Fruit fly (Drosophila melanogaster): ENCODE measurements around the gene Cyp12a4.

The Cyp12a4 gene

dm6 chr3R:19134957-19135356 is at the start of gene Cyp12a4:
TSS of gene Cyp12a4 (plus strand) at chr3R:19135158.
- TF ChIP-seq CG8478 (optimal IDR thresholded peaks at IDR 0.05), result no peak
- no peak for TF ChIP-seq usp (GFP tag; optimal IDR thresholded peaks at IDR 0.05)
- no peak for TF ChIP-seq psq (optimal IDR thresholded peaks at IDR 0.05)
- no peak for TF ChIP-seq Dll (optimal IDR thresholded peaks at IDR 0.05)
- no peak for TF ChIP-seq pan (optimal IDR thresholded peaks at IDR 0.05)
- TF ChIP-seq EcR (GFP tag; optimal IDR thresholded peaks at IDR 0.05), result no peak

DNA sequence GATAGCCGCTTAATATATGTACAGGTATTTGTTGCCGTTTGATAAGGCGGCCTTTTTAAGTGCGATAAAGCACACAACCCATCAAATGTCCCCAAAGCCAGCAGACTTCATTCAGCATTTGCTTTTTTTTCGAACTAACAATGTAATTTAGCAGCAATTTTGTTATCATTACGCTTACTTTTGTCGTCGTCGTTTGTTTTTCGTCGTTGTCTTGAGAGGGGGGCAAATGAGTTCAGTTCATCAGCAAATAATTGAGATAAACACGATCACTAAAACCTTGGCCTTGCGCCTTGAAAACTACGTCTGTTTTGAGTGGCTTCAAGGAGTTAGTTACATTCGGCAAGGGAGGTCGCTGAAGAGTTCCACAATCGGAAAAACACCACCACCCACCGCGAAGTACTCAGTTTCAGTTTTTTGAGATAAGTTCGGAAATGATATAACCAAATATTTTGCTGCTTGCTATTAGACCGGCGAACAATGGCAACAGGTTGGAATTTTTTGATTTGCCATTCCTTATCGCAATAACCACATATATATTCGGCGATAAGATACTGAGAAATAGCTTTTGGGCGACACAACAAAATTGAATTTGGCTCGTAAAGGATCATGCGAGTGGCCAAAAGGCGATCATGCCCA is 45.9 kb upstream of the Cyp12a4 start:
- no peak for TF ChIP-seq EcR (GFP tag; optimal IDR thresholded peaks at IDR 0.05)
- no peak for TF ChIP-seq CG8478 (optimal IDR thresholded peaks at IDR 0.05)
- TF ChIP-seq Dll (optimal IDR thresholded peaks at IDR 0.05), result no peak
- no peak for TF ChIP-seq usp (GFP tag; optimal IDR thresholded peaks at IDR 0.05)
- TF ChIP-seq psq (optimal IDR thresholded peaks at IDR 0.05), result no peak
- TF ChIP-seq pan (optimal IDR thresholded peaks at IDR 0.05), result no peak

DNA sequence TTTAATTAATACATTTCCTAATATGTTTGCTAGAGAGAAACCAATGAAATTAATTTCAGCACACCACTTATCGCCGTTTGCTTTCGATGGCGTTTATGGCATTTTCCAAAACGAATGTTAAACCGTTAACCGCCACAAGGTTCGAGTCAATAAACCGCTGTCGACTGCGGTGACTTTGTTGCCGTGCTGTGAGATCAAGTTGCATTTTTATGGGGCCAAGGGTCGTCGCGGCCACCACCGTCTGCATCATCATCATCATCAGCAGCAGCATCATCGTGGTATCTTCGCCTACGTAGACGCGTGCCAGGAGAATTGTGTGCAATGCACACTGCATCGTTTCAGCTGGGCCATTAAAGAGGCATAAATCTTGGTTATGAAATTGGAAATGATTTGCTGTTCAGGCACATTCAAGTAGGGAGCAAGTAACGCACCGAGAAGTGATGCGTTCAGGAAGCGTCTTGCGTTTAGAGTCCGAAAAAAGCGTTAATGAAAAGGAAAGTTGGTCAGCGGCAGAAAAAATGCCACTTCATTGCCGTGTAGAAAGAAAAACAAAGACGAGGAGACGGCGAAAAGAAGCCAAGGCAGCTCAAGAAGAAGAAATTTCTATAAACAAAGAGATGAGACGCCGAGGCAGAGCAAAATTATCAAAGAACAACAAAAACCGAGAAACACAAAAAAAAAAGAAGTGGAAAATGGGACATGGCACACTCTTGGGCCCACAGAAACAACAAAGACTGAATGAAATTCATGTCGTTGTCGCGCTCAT is 43.8 kb upstream of the Cyp12a4 start:
- TF ChIP-seq pan (optimal IDR thresholded peaks at IDR 0.05), result no peak
- TF ChIP-seq CG8478 (optimal IDR thresholded peaks at IDR 0.05), result no peak
- no peak for TF ChIP-seq psq (optimal IDR thresholded peaks at IDR 0.05)
- TF ChIP-seq usp (GFP tag; optimal IDR thresholded peaks at IDR 0.05), result no peak
- TF ChIP-seq EcR (GFP tag; optimal IDR thresholded peaks at IDR 0.05), result no peak
- no peak for TF ChIP-seq Dll (optimal IDR thresholded peaks at IDR 0.05)

DNA sequence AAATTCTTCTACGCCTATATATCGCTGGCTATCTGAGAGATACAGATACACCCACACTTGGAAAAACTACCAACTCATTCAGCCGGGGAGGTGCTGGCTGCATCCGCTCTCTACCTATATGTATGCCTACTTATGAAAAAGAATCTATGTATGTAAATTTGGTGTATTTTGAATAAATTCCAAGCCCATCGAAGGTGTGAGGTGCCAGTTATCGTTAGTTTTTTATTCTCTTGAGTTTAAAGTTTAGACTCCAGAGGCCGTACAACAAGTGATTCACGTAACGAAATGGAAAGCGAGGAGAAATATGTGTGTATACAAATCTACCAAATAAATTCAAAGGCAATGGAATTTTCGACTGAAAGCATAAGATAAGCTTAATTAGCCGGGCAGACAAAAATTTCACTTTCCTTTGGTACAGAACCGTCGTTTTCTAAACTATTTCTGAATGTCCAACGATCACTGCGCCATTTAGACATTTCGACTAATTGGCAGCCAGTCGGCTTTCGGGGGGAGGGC is 43.2 kb upstream of the Cyp12a4 start:
- TF ChIP-seq EcR (GFP tag; optimal IDR thresholded peaks at IDR 0.05) (no peak), CG8478 (optimal IDR thresholded peaks at IDR 0.05) (no peak), Dll (optimal IDR thresholded peaks at IDR 0.05) (no peak), usp (GFP tag; optimal IDR thresholded peaks at IDR 0.05) (no peak)

dm6 chr3R:19092367-19093126 is 42.4 kb upstream of the Cyp12a4 start:
- TF ChIP-seq psq (optimal IDR thresholded peaks at IDR 0.05) (no peak), Dll (optimal IDR thresholded peaks at IDR 0.05) (no peak), usp (GFP tag; optimal IDR thresholded peaks at IDR 0.05) (no peak)

DNA sequence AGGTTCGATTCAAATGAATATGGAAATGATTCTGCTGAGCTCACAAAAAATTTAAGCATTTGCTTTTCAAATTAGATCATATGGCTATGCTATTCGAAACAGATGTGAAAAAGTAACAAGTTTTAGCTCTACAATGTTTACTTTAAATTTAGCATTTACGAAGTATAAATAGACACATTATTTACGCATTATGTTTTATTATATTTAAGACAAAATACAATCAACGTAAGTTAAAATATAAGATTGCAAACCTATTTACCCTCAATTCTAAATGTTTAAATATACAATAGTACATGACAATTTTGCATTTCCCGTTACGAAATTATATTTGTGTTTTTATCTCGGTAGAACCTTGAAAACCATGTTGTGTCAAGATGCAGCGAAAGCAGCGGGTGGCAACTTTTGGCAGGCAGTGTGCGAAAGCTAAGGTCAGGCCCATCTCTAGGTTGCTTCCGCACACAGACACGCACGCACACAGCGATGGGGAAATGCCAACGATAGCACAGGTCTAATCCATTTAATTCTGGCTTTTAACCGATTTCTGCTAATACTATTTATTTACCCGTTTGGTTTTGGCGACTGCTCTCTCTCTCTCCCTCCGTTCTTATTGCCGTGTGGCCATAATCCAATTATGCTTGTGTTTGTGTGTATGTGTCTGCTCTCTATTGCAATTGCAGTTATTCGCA is 41.7 kb upstream of the Cyp12a4 start:
- TF ChIP-seq usp (GFP tag; optimal IDR thresholded peaks at IDR 0.05) (no peak), CG8478 (optimal IDR thresholded peaks at IDR 0.05) (no peak), Dll (optimal IDR thresholded peaks at IDR 0.05) (no peak), EcR (GFP tag; optimal IDR thresholded peaks at IDR 0.05) (no peak), psq (optimal IDR thresholded peaks at IDR 0.05) (no peak), pan (optimal IDR thresholded peaks at IDR 0.05) (no peak)

DNA sequence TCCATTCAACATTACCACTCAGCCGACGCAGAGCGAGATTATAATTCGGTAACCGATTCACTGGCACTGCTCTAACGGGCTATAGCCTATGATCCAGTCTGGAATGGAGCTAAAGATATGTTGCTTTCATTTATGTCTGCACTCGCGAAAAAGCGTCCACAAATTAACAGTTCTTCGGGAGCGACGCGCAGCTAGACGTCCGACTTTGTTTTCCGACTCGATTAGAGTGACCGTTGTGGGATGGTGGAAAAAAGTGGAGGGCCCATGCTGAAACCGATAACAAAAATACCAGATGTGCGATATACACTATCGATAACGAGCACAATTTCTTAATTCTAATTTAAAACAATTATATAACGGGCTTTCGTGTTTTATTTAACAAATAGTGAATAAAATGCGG is 40.9 kb upstream of the Cyp12a4 start, which contains the start of gene cdi:
Gene cdi, minus strand, starts transcription at position 232 of the 400 bp plus-strand sequence.
- TF ChIP-seq EcR (GFP tag; optimal IDR thresholded peaks at IDR 0.05) (no peak), CG8478 (optimal IDR thresholded peaks at IDR 0.05) (no peak), Dll (optimal IDR thresholded peaks at IDR 0.05) (no peak), psq (optimal IDR thresholded peaks at IDR 0.05) (no peak), usp (GFP tag; optimal IDR thresholded peaks at IDR 0.05) (no peak), pan (optimal IDR thresholded peaks at IDR 0.05) (no peak)

DNA sequence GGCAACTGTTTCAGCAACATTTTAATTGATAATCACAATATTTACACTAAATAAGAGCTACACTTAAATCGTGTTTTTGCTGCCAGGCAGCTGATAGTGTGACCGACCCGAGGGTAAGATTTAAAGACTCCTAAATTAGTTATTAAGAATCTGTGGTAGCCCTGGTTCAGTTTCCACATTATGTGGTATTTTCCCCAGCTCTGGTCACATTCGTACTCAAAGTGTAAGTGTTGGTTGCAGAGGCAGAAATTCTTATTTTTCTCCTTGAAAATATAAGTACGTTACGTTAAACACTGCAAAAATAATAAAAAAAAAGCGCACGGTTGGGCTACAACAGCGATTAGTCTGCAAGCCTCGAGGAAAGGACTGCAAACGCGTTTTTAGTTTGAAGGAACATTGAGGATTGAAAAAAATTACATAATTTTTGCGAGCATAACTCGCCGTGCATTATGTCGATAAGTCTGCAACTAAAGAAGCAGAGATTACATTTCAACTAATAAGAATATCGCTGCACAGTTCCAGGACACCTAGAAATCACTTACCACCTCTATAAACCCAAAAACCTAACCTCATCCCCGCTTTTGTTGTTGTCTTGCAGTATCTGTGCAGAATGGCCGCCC is 40.0 kb upstream of the Cyp12a4 start, which contains the start of the genes mRpL55 and ATPsynD:
Gene mRpL55, minus strand, starts transcription at position 107 of the 620 bp plus-strand sequence.
Gene ATPsynD, plus strand, starts transcription at position 202 of the 620 bp plus-strand sequence.
- TF ChIP-seq CG8478 (optimal IDR thresholded peaks at IDR 0.05) (no peak), EcR (GFP tag; optimal IDR thresholded peaks at IDR 0.05) (no peak), usp (GFP tag; optimal IDR thresholded peaks at IDR 0.05) (no peak), pan (optimal IDR thresholded peaks at IDR 0.05) (no peak), psq (optimal IDR thresholded peaks at IDR 0.05) (no peak), Dll (optimal IDR thresholded peaks at IDR 0.05) (no peak)

dm6 chr3R:19096299-19097048 is 38.5 kb upstream of the Cyp12a4 start, which contains the start of gene CG6040:
TSS of gene CG6040 (plus strand) at chr3R:19096961.
- TF ChIP-seq Dll (optimal IDR thresholded peaks at IDR 0.05) (no peak), pan (optimal IDR thresholded peaks at IDR 0.05) (no peak), CG8478 (optimal IDR thresholded peaks at IDR 0.05) (peak; percentile 20), psq (optimal IDR thresholded peaks at IDR 0.05) (no peak), usp (GFP tag; optimal IDR thresholded peaks at IDR 0.05) (no peak), EcR (GFP tag; optimal IDR thresholded peaks at IDR 0.05) (no peak)

- TF ChIP-seq pan (optimal IDR thresholded peaks at IDR 0.05) (no peak), Dll (optimal IDR thresholded peaks at IDR 0.05) (no peak), CG8478 (optimal IDR thresholded peaks at IDR 0.05) (no peak), usp (GFP tag; optimal IDR thresholded peaks at IDR 0.05) (no peak), EcR (GFP tag; optimal IDR thresholded peaks at IDR 0.05) (no peak), psq (optimal IDR thresholded peaks at IDR 0.05) (no peak)
Measured at dm6 chr3R:19098272-19098671, 36.7 kb upstream of the Cyp12a4 start.

All from whole organism.